Worm (Caenorhabditis elegans) whole organism, mixed stage, embryonic: ENCODE data around the gene H35B03.1.
A peak's percentile ranks its signal among the peaks of the same experiment; 100 is the strongest.

Source experiments
- M03D4.4 ChIP-seq: sonication (generic microtip); optimal IDR thresholded peaks from 2 replicates; lab custom pipeline; 2017; ENCODE audit warnings: mild to moderate bottlenecking, missing genetic modification characterization, missing compliant biosample characterization
- bed-3 ChIP-seq: fragments of 200-800 bp; sonication (Bioruptor generic); optimal IDR thresholded peaks from 3 replicates; lab custom pipeline; 2018; ENCODE audit warnings: mild to moderate bottlenecking, missing genetic modification characterization, moderate library complexity, missing compliant biosample characterization
- blmp-1 ChIP-seq: fragments of 150-350 bp; optimal IDR thresholded peaks from 2 replicates; lab custom pipeline; 2014; ENCODE audit warnings: missing biosample characterization, missing genetic modification characterization
- ceh-43 ChIP-seq: fragments of 200-800 bp; sonication (Bioruptor generic); optimal IDR thresholded peaks from 2 replicates; lab custom pipeline; 2018; ENCODE audit warnings: mild to moderate bottlenecking, missing genetic modification characterization, moderate library complexity, missing compliant biosample characterization
- ceh-83 ChIP-seq: fragments of 200-800 bp; sonication (Bioruptor generic); optimal IDR thresholded peaks from 2 replicates; lab custom pipeline; 2018; ENCODE audit warnings: mild to moderate bottlenecking, missing genetic modification characterization, missing compliant biosample characterization
- ces-1 ChIP-seq: fragments of 150-350 bp; optimal IDR thresholded peaks from 2 replicates; lab custom pipeline; 2014; ENCODE audit warnings: missing biosample characterization, missing genetic modification reagents, missing genetic modification characterization
- cnd-1 ChIP-seq: fragments of 200-800 bp; sonication (Bioruptor generic); optimal IDR thresholded peaks from 2 replicates; lab custom pipeline; 2018; ENCODE audit warnings: mild to moderate bottlenecking, missing genetic modification characterization, missing compliant biosample characterization
- drap-1 ChIP-seq: fragments of 200-800 bp; sonication (Bioruptor generic); optimal IDR thresholded peaks from 3 replicates; lab custom pipeline; 2018; ENCODE audit warnings: mild to moderate bottlenecking, missing genetic modification characterization, missing compliant biosample characterization
- elt-1 ChIP-seq: sonication (generic microtip); optimal IDR thresholded peaks from 2 replicates; lab custom pipeline; 2017; ENCODE audit warnings: missing genetic modification characterization, mild to moderate bottlenecking, missing compliant biosample characterization, antibody characterized with exemption, moderate library complexity, borderline replicate concordance; ENCODE audit not compliant: insufficient read depth
- elt-3 ChIP-seq: fragments of 150-350 bp; optimal IDR thresholded peaks from 2 replicates; lab custom pipeline; 2014; ENCODE audit warnings: missing biosample characterization, missing genetic modification characterization
- flh-1 ChIP-seq: fragments of 200-800 bp; sonication (Bioruptor generic); optimal IDR thresholded peaks from 2 replicates; lab custom pipeline; 2018; ENCODE audit warnings: mild to moderate bottlenecking, missing genetic modification characterization, moderate library complexity, missing compliant biosample characterization
- ham-2 ChIP-seq: fragments of 200-800 bp; sonication (Bioruptor generic); optimal IDR thresholded peaks from 2 replicates; lab custom pipeline; 2018; ENCODE audit warnings: mild to moderate bottlenecking, missing genetic modification characterization, missing compliant biosample characterization
- hlh-1 ChIP-seq: fragments of 150-350 bp; optimal IDR thresholded peaks from 2 replicates; lab custom pipeline; 2014; ENCODE audit warnings: missing biosample characterization, missing genetic modification reagents, missing genetic modification characterization
- lin-13 ChIP-seq: fragments of 150-350 bp; optimal IDR thresholded peaks from 2 replicates; lab custom pipeline; 2014; ENCODE audit warnings: missing biosample characterization, missing genetic modification characterization
- lin-32 ChIP-seq: fragments of 200-800 bp; sonication (Bioruptor generic); optimal IDR thresholded peaks from 2 replicates; lab custom pipeline; 2018; ENCODE audit warnings: mild to moderate bottlenecking, missing genetic modification characterization, missing compliant biosample characterization
- lsy-2 ChIP-seq: fragments of 150-350 bp; optimal IDR thresholded peaks from 2 replicates; lab custom pipeline; 2014; ENCODE audit warnings: missing biosample characterization, missing genetic modification characterization
- mep-1 ChIP-seq: fragments of 150-350 bp; optimal IDR thresholded peaks from 2 replicates; lab custom pipeline; 2017; ENCODE audit warnings: missing biosample characterization, missing genetic modification reagents, missing genetic modification characterization, inconsistent platforms
- mls-2 ChIP-seq: sonication (generic microtip); optimal IDR thresholded peaks from 2 replicates; lab custom pipeline; 2016; ENCODE audit warnings: mild to moderate bottlenecking, missing genetic modification characterization, moderate library complexity, missing compliant biosample characterization
- nhr-12 ChIP-seq: fragments of 150-350 bp; optimal IDR thresholded peaks from 2 replicates; lab custom pipeline; 2014; ENCODE audit warnings: missing biosample characterization, missing genetic modification characterization
- nhr-2 ChIP-seq: fragments of 150-350 bp; optimal IDR thresholded peaks from 2 replicates; lab custom pipeline; 2014; ENCODE audit warnings: missing biosample characterization, missing genetic modification characterization
- nhr-237 ChIP-seq: fragments of 150-350 bp; optimal IDR thresholded peaks from 2 replicates; lab custom pipeline; 2014; ENCODE audit warnings: missing biosample characterization, missing genetic modification characterization
- nhr-28 ChIP-seq: fragments of 150-350 bp; optimal IDR thresholded peaks from 2 replicates; lab custom pipeline; 2014; ENCODE audit warnings: missing biosample characterization, missing genetic modification characterization
- nhr-76 ChIP-seq: sonication (generic microtip); optimal IDR thresholded peaks from 2 replicates; lab custom pipeline; 2017; ENCODE audit warnings: missing biosample characterization, missing genetic modification characterization
- pha-4 ChIP-seq: fragments of 150-350 bp; optimal IDR thresholded peaks from 2 replicates; lab custom pipeline; 2018; ENCODE audit warnings: missing biosample characterization, missing genetic modification reagents, missing genetic modification characterization
- sem-2 ChIP-seq: fragments of 200-800 bp; sonication (Bioruptor generic); optimal IDR thresholded peaks from 2 replicates; lab custom pipeline; 2018; ENCODE audit warnings: mild to moderate bottlenecking, missing genetic modification characterization, missing compliant biosample characterization
- snpc-4 ChIP-seq: fragments of 150-350 bp; optimal IDR thresholded peaks from 2 replicates; lab custom pipeline; 2014; ENCODE audit warnings: missing biosample characterization, missing genetic modification characterization
- sptf-1 ChIP-seq: sonication (generic microtip); optimal IDR thresholded peaks from 2 replicates; lab custom pipeline; 2017; ENCODE audit warnings: mild to moderate bottlenecking, missing genetic modification characterization, moderate library complexity, missing compliant biosample characterization
- tbx-8 ChIP-seq: fragments of 200-800 bp; sonication (Bioruptor generic); optimal IDR thresholded peaks from 2 replicates; lab custom pipeline; 2018; ENCODE audit warnings: mild to moderate bottlenecking, missing genetic modification characterization, moderate library complexity, missing compliant biosample characterization
- unc-120 ChIP-seq: sonication (generic microtip); optimal IDR thresholded peaks from 2 replicates; lab custom pipeline; 2017; ENCODE audit warnings: missing genetic modification characterization, missing compliant biosample characterization; ENCODE audit not compliant: poor library complexity, severe bottlenecking
- unc-39 ChIP-seq: fragments of 150-350 bp; optimal IDR thresholded peaks from 2 replicates; lab custom pipeline; 2014; ENCODE audit warnings: missing biosample characterization, missing genetic modification characterization
- unc-62 ChIP-seq: fragments of 150-350 bp; optimal IDR thresholded peaks from 2 replicates; lab custom pipeline; 2014; ENCODE audit warnings: missing biosample characterization, missing genetic modification reagents, missing genetic modification characterization
- zip-8 ChIP-seq: fragments of 150-350 bp; optimal IDR thresholded peaks from 2 replicates; lab custom pipeline; 2014; ENCODE audit warnings: missing biosample characterization, missing genetic modification characterization
- ztf-11 ChIP-seq: fragments of 150-350 bp; optimal IDR thresholded peaks from 2 replicates; lab custom pipeline; 2014; ENCODE audit warnings: missing biosample characterization, missing genetic modification characterization

The H35B03.1 gene

ce11 chrIV:5744114-5744513 lies 18.7 kb downstream of the H35B03.1 start, which contains the start of gene C45E5.1:
C45E5.1 (plus strand) TSS chrIV:5744403.
- TF ChIP-seq unc-39 (tag; lab: Kevin White, UChicago), result no peak
- TF ChIP-seq mep-1 (tag; lab: Kevin White, UChicago), result no peak
- no peak for TF ChIP-seq nhr-28 (tag; lab: Kevin White, UChicago)
- TF ChIP-seq ces-1, result no peak
- TF ChIP-seq nhr-2 (tag; lab: Kevin White, UChicago), result no peak

ce11 chrIV:5749874-5750273 lies 24.5 kb downstream of the H35B03.1 start:
- no peak for TF ChIP-seq elt-3 (tag; lab: Kevin White, UChicago)
- TF ChIP-seq ceh-83 (GFP tag; lab: Kevin White, UChicago), result no peak
- no peak for TF ChIP-seq cnd-1
- TF ChIP-seq sptf-1 (tag; lab: Kevin White, UChicago), result no peak
- no peak for TF ChIP-seq nhr-28 (tag; lab: Kevin White, UChicago)
- TF ChIP-seq M03D4.4 (tag; lab: Kevin White, UChicago), result no peak
- TF ChIP-seq mls-2, result no peak
- no peak for TF ChIP-seq nhr-76 (tag; lab: Kevin White, UChicago)
- TF ChIP-seq blmp-1 (tag; lab: Kevin White, UChicago), result no peak
- no peak for TF ChIP-seq lin-32 (GFP tag; lab: Kevin White, UChicago)
- no peak for TF ChIP-seq lsy-2
- TF ChIP-seq, all 35 proteins: peak for 0

ce11 chrIV:5751997-5752396 lies 26.6 kb downstream of the H35B03.1 start:
- TF ChIP-seq M03D4.4 (tag; lab: Kevin White, UChicago) (no peak), ceh-43 (GFP tag; lab: Kevin White, UChicago) (no peak), unc-120 (tag; lab: Kevin White, UChicago) (no peak)

- TF ChIP-seq hlh-1, result no peak
- TF ChIP-seq zip-8, result no peak
- TF ChIP-seq unc-39 (tag; lab: Kevin White, UChicago), result no peak
- TF ChIP-seq blmp-1 (tag; lab: Kevin White, UChicago), result no peak
- no peak for TF ChIP-seq nhr-2 (tag; lab: Kevin White, UChicago)
- TF ChIP-seq pha-4, result no peak
- TF ChIP-seq unc-62 (GFP tag; lab: Kevin White, UChicago), result no peak
- no peak for TF ChIP-seq ceh-43 (GFP tag; lab: Kevin White, UChicago)
- TF ChIP-seq unc-120 (tag; lab: Kevin White, UChicago), result no peak
- no peak for TF ChIP-seq ceh-83 (GFP tag; lab: Kevin White, UChicago)
- TF ChIP-seq M03D4.4 (tag; lab: Kevin White, UChicago), result no peak
- TF ChIP-seq flh-1, result no peak
- no peak for TF ChIP-seq ham-2 (GFP tag; lab: Kevin White, UChicago)
- no peak for TF ChIP-seq drap-1 (GFP tag; lab: Kevin White, UChicago)
- no peak for TF ChIP-seq lsy-2
Measured at ce11 chrIV:5752704-5753103, 27.3 kb downstream of the H35B03.1 start.

- TF ChIP-seq blmp-1 (tag; lab: Kevin White, UChicago) (no peak), mep-1 (tag; lab: Kevin White, UChicago) (peak; percentile 19), unc-62 (GFP tag; lab: Kevin White, UChicago) (no peak), flh-1 (no peak), nhr-237 (tag; lab: Kevin White, UChicago) (peak; percentile 59), ces-1 (no peak), drap-1 (GFP tag; lab: Kevin White, UChicago) (no peak), mls-2 (peak; percentile 4), elt-1 (no peak), sptf-1 (tag; lab: Kevin White, UChicago) (no peak), unc-120 (tag; lab: Kevin White, UChicago) (peak; percentile 42), nhr-28 (tag; lab: Kevin White, UChicago) (peak; percentile 42)
Measured at ce11 chrIV:5753253-5753652, 27.9 kb downstream of the H35B03.1 start.

ce11 chrIV:5753954-5754543 lies 28.6 kb downstream of the H35B03.1 start:
- no peak for TF ChIP-seq unc-39 (tag; lab: Kevin White, UChicago)
- no peak for TF ChIP-seq cnd-1
- no peak for TF ChIP-seq ham-2 (GFP tag; lab: Kevin White, UChicago)
- TF ChIP-seq nhr-12 (tag; lab: Kevin White, UChicago), result no peak
- TF ChIP-seq ztf-11 (tag; lab: Kevin White, UChicago), result no peak
- peak; percentile 76 for TF ChIP-seq pha-4
- TF ChIP-seq lin-13 (tag; lab: Kevin White, UChicago), result peak; percentile 37
- no peak for TF ChIP-seq M03D4.4 (tag; lab: Kevin White, UChicago)
- peak; percentile 60 for TF ChIP-seq mep-1 (tag; lab: Kevin White, UChicago)
- TF ChIP-seq lsy-2, result peak; percentile 32
- no peak for TF ChIP-seq nhr-28 (tag; lab: Kevin White, UChicago)
- TF ChIP-seq snpc-4 (tag; lab: Kevin White, UChicago), result no peak
- TF ChIP-seq ceh-43 (GFP tag; lab: Kevin White, UChicago), result no peak
- TF ChIP-seq bed-3, result no peak
- peak; percentile 36 for TF ChIP-seq ces-1
- no peak for TF ChIP-seq tbx-8 (GFP tag; lab: Kevin White, UChicago)
- peak; percentile 76 for TF ChIP-seq nhr-237 (tag; lab: Kevin White, UChicago)
- TF ChIP-seq flh-1, result no peak
- TF ChIP-seq lin-32 (GFP tag; lab: Kevin White, UChicago), result no peak
- peak; percentile 17 for TF ChIP-seq hlh-1
- TF ChIP-seq ceh-83 (GFP tag; lab: Kevin White, UChicago), result no peak
- TF ChIP-seq unc-62 (GFP tag; lab: Kevin White, UChicago), result peak; percentile 59
- no peak for TF ChIP-seq sem-2 (GFP tag; lab: Kevin White, UChicago)
- TF ChIP-seq mls-2, result no peak
- TF ChIP-seq elt-3 (tag; lab: Kevin White, UChicago), result peak; percentile 30
- no peak for TF ChIP-seq nhr-76 (tag; lab: Kevin White, UChicago)
- peak; percentile 23 for TF ChIP-seq nhr-2 (tag; lab: Kevin White, UChicago)
- no peak for TF ChIP-seq zip-8
- TF ChIP-seq elt-1, result peak; percentile 14
